Worm (Caenorhabditis elegans) whole organism, early embryonic: ENCODE measurements around the gene ocam-1.

ENCODE experiments used
- F13C5.2 ChIP-seq: sonication (generic microtip); optimal IDR thresholded peaks from 2 replicates; lab custom pipeline; 2017; ENCODE audit warnings: mild to moderate bottlenecking, missing genetic modification characterization, inconsistent platforms, missing compliant biosample characterization
- ama-1 ChIP-seq: fragments of 150-350 bp; optimal IDR thresholded peaks from 2 replicates; lab custom pipeline; 2014
- ceh-13 ChIP-seq: fragments of 200-800 bp; sonication (Bioruptor generic); optimal IDR thresholded peaks from 2 replicates; lab custom pipeline; 2018; ENCODE audit warnings: mild to moderate bottlenecking, missing genetic modification characterization, missing compliant biosample characterization
- hmbx-1 ChIP-seq: sonication (generic microtip); optimal IDR thresholded peaks from 2 replicates; lab custom pipeline; 2016; ENCODE audit warnings: mild to moderate bottlenecking, missing genetic modification characterization, missing compliant biosample characterization
- hmg-4 ChIP-seq: fragments of 200-800 bp; sonication (Bioruptor generic); optimal IDR thresholded peaks from 2 replicates; lab custom pipeline; 2018; ENCODE audit warnings: mild to moderate bottlenecking, missing genetic modification characterization, missing compliant biosample characterization
- hnd-1 ChIP-seq: sonication (generic microtip); optimal IDR thresholded peaks from 2 replicates; lab custom pipeline; 2016; ENCODE audit warnings: missing genetic modification characterization, missing compliant biosample characterization
- scrt-1 ChIP-seq: fragments of 200-800 bp; sonication (Bioruptor generic); IDR thresholded peaks from 2 replicates; pipeline ENCODE4 v1.3.6; 2022; ENCODE audit warnings: missing genetic modification characterization, missing compliant biosample characterization
- sea-1 ChIP-seq: fragments of 200-800 bp; sonication (Bioruptor generic); conservative IDR thresholded peaks from 2 replicates; pipeline ENCODE4 v1.3.6; 2022; ENCODE audit warnings: missing genetic modification characterization, missing compliant biosample characterization
- tbx-37 ChIP-seq: fragments of 200-800 bp; sonication (Bioruptor generic); conservative IDR thresholded peaks from 2 replicates; pipeline ENCODE4 v1.3.6; 2022; ENCODE audit warnings: missing genetic modification reagents, missing genetic modification characterization, missing compliant biosample characterization

DNA sequence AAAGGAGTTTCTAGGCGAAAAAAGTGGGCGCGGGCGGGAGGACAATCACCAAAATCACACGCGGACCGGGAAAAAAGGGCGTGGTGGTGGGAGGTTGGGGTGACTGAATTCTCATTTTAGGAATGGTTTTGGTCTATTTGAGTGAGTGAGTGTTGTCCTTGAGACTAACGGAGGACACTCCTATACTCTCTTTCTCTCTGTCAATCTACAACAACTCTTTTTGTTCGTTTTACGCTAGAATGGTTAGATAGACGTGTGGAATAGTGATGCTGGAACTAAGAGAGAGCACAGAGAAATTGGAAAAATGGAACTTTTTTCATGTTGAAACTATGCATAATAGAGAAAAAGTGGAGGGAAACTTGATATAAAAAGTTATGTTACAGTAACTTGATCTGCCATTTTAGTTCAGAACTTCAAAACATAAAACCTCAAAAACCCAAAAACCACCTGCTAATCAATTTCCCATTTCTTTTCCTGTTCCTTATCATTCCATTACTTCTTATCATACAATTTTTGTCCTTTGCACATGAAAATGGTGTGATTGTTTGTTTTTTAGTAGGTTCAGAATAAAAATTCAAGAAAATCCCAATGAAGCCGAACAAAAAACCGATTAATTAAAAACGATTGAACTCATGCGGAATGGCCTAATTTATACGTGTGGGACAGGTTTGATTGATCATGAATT is 32.6 kb downstream of the ocam-1 start:
- TF ChIP-seq hmbx-1 (tag; lab: Kevin White, UChicago) (no peak), ceh-13 (no peak), ama-1 (no peak), hnd-1 (tag; lab: Kevin White, UChicago) (no peak), scrt-1 (GFP tag; lab: Robert Waterston, UW) (no peak), sea-1 (GFP tag; lab: Robert Waterston, UW) (no peak), hmg-4 (GFP tag; lab: Kevin White, UChicago) (no peak), tbx-37 (GFP tag; lab: Robert Waterston, UW) (no peak), F13C5.2 (tag; lab: Kevin White, UChicago) (no peak)
